Worm (Caenorhabditis elegans) whole organism, early embryonic: Measurements from ENCODE around the gene C27F2.7.

Experiments used
- B0310.2 ChIP-seq: sonication (generic microtip); optimal IDR thresholded peaks from 2 replicates; lab custom pipeline; 2016; ENCODE audit warnings: mild to moderate bottlenecking, missing genetic modification characterization, missing compliant biosample characterization
- F13C5.2 ChIP-seq: sonication (generic microtip); optimal IDR thresholded peaks from 2 replicates; lab custom pipeline; 2017; ENCODE audit warnings: mild to moderate bottlenecking, missing genetic modification characterization, inconsistent platforms, missing compliant biosample characterization
- aly-1 ChIP-seq: sonication (generic microtip); optimal IDR thresholded peaks from 2 replicates; lab custom pipeline; 2016; ENCODE audit warnings: missing genetic modification characterization, missing compliant biosample characterization
- ama-1 ChIP-seq: fragments of 150-350 bp; optimal IDR thresholded peaks from 2 replicates; lab custom pipeline; 2014
- ceh-13 ChIP-seq: fragments of 200-800 bp; sonication (Bioruptor generic); optimal IDR thresholded peaks from 2 replicates; lab custom pipeline; 2018; ENCODE audit warnings: mild to moderate bottlenecking, missing genetic modification characterization, missing compliant biosample characterization
- ceh-36 ChIP-seq: sonication (generic microtip); optimal IDR thresholded peaks from 2 replicates; lab custom pipeline; 2016; ENCODE audit warnings: missing genetic modification characterization, inconsistent platforms, missing compliant biosample characterization
- ets-7 ChIP-seq: sonication (generic microtip); optimal IDR thresholded peaks from 2 replicates; lab custom pipeline; 2016; ENCODE audit warnings: missing genotype, missing genetic modification characterization, missing compliant biosample characterization
- flt-1 ChIP-seq: fragments of 200-800 bp; sonication (Bioruptor generic); IDR thresholded peaks from 2 replicates; pipeline ENCODE4 v1.3.6; 2022; ENCODE audit warnings: missing genetic modification characterization, missing compliant biosample characterization
- hmbx-1 ChIP-seq: sonication (generic microtip); optimal IDR thresholded peaks from 2 replicates; lab custom pipeline; 2016; ENCODE audit warnings: mild to moderate bottlenecking, missing genetic modification characterization, missing compliant biosample characterization
- hmg-4 ChIP-seq: fragments of 200-800 bp; sonication (Bioruptor generic); optimal IDR thresholded peaks from 2 replicates; lab custom pipeline; 2018; ENCODE audit warnings: mild to moderate bottlenecking, missing genetic modification characterization, missing compliant biosample characterization
- hnd-1 ChIP-seq: sonication (generic microtip); optimal IDR thresholded peaks from 2 replicates; lab custom pipeline; 2016; ENCODE audit warnings: missing genetic modification characterization, missing compliant biosample characterization
- pes-1 ChIP-seq: fragments of 200-800 bp; sonication (Bioruptor generic); IDR thresholded peaks from 2 replicates; pipeline ENCODE4 v1.3.6; 2022; ENCODE audit warnings: missing genetic modification reagents, missing genetic modification characterization, missing compliant biosample characterization
- scrt-1 ChIP-seq: fragments of 200-800 bp; sonication (Bioruptor generic); IDR thresholded peaks from 2 replicates; pipeline ENCODE4 v1.3.6; 2022; ENCODE audit warnings: missing genetic modification characterization, missing compliant biosample characterization
- sea-1 ChIP-seq: fragments of 200-800 bp; sonication (Bioruptor generic); conservative IDR thresholded peaks from 2 replicates; pipeline ENCODE4 v1.3.6; 2022; ENCODE audit warnings: missing genetic modification characterization, missing compliant biosample characterization
- tbx-11 ChIP-seq: fragments of 200-800 bp; sonication (Bioruptor generic); IDR thresholded peaks from 2 replicates; pipeline ENCODE4 v1.3.6; 2022; ENCODE audit warnings: missing genetic modification characterization, missing compliant biosample characterization
- tbx-37 ChIP-seq: fragments of 200-800 bp; sonication (Bioruptor generic); conservative IDR thresholded peaks from 2 replicates; pipeline ENCODE4 v1.3.6; 2022; ENCODE audit warnings: missing genetic modification reagents, missing genetic modification characterization, missing compliant biosample characterization
- tra-4 ChIP-seq: sonication (generic microtip); optimal IDR thresholded peaks from 2 replicates; lab custom pipeline; 2017; ENCODE audit warnings: missing genetic modification characterization, missing compliant biosample characterization

The C27F2.7 gene

DNA sequence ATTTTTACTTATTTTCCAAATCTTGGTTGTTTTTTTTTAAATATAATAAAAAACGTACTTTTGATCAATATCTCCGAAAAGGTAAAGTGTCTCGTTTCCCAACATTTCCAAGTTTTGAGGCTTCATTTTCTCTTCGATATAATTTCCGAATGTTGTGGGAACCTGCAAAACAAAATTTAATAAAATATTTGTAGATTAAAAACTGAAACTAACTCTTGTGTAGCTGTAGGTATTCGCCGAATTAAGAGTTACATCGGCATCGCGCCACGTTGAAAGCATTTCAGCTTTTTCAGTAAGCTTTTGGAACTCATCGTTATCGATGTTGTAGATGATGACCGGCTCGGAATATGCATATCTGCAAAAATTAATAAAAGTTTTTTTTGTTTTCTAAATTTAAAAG, 21.9 kb downstream of the C27F2.7 start, which contains the start of gene vps-22:
Gene vps-22 (minus strand): TSS at position 101 of the 400 bp plus-strand sequence.
- TF ChIP-seq tbx-37 (GFP tag; lab: Robert Waterston, UW) (no peak), B0310.2 (tag; lab: Kevin White, UChicago) (no peak), ceh-13 (GFP tag; lab: Kevin White, UChicago) (no peak), hmbx-1 (tag; lab: Kevin White, UChicago) (no peak), hnd-1 (no peak), hmg-4 (no peak), aly-1 (tag; lab: Kevin White, UChicago) (no peak), flt-1 (GFP tag; lab: Robert Waterston, UW) (no peak), tbx-11 (GFP tag; lab: Robert Waterston, UW) (no peak), ceh-36 (no peak), ama-1 (lab: Kevin White, UChicago) (no peak), scrt-1 (GFP tag; lab: Robert Waterston, UW) (no peak), tra-4 (no peak), sea-1 (GFP tag; lab: Robert Waterston, UW) (no peak), F13C5.2 (tag; lab: Kevin White, UChicago) (no peak), pes-1 (GFP tag; lab: Robert Waterston, UW) (no peak), ets-7 (no peak)

DNA sequence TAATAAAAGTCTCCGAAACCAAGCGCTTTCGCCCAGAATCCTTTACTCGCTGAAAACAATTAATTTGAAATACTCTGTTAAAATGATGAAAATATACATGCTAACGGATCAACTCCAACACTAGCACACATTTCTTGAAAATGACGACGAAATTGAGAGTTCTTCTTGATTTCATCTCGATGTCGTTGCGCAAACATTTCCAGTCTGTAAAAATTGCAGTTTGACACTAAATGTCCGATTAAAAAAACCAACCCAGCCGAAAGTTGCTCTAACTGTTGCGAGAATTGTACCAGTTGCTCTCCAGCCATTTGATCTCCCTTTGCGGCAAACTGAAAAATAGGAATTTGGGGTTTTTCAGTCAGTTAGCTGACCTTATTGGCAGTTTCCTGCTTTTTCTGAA, 23.0 kb downstream of the C27F2.7 start:
- TF ChIP-seq ceh-13 (GFP tag; lab: Kevin White, UChicago) (no peak), hnd-1 (no peak), F13C5.2 (tag; lab: Kevin White, UChicago) (no peak), tbx-37 (GFP tag; lab: Robert Waterston, UW) (no peak), flt-1 (GFP tag; lab: Robert Waterston, UW) (no peak), tbx-11 (GFP tag; lab: Robert Waterston, UW) (no peak), hmbx-1 (tag; lab: Kevin White, UChicago) (no peak), ets-7 (no peak), ama-1 (lab: Kevin White, UChicago) (no peak), B0310.2 (tag; lab: Kevin White, UChicago) (no peak), pes-1 (GFP tag; lab: Robert Waterston, UW) (no peak), tra-4 (no peak), sea-1 (GFP tag; lab: Robert Waterston, UW) (no peak), aly-1 (tag; lab: Kevin White, UChicago) (no peak), scrt-1 (GFP tag; lab: Robert Waterston, UW) (no peak)

DNA sequence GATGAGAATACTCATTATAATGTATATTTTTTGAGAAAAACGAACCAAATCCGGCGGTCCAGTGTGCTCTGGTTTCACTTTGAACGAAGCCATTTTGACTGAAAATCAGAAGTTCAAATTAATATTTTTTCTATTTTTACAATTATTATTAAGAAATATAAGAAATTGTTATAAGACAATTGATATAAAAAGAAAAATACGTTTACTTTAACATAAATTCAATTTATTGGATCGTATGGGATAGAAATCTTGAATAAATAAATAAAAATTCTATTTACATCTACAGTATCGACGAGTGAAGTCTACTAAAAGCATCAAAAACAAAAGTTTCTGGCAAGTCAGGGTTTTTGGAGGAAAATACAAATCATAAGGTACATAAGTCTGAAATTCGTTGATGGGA, 24.1 kb downstream of the C27F2.7 start, which contains the start of gene C27F2.4:
Gene C27F2.4 (minus strand): TSS at position 101 of the 400 bp plus-strand sequence.
- no peak for TF ChIP-seq F13C5.2 (tag; lab: Kevin White, UChicago)
- TF ChIP-seq hnd-1: no peak
- TF ChIP-seq B0310.2 (tag; lab: Kevin White, UChicago): no peak
- no peak for TF ChIP-seq aly-1 (tag; lab: Kevin White, UChicago)
- TF ChIP-seq tbx-37 (GFP tag; lab: Robert Waterston, UW): no peak
- no peak for TF ChIP-seq ets-7

DNA sequence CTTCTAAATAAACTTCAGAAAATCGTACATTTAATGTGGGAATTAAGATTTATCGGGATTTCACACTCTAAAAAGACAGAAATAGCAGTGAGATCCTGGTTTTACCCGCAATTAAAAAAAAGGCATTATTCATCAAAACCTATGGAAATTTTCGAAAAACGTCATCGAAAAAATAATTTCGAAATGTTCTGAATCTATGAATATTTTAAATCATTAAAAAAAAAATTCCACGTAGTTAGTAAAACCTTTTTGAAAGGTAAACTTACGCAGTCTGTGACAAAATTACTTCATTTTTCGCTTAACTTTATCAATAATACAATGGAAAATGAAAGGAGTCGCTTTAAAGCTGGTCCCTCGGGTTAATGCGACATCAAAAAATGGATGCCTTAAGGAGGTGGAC, 27.7 kb downstream of the C27F2.7 start, which contains the start of gene C26E6.1:
Gene C26E6.1 (plus strand): TSS at position 301 of the 400 bp plus-strand sequence.
- TF ChIP-seq pes-1 (GFP tag; lab: Robert Waterston, UW) (no peak), B0310.2 (tag; lab: Kevin White, UChicago) (no peak), ceh-36 (no peak), scrt-1 (GFP tag; lab: Robert Waterston, UW) (no peak), flt-1 (GFP tag; lab: Robert Waterston, UW) (no peak), sea-1 (GFP tag; lab: Robert Waterston, UW) (no peak), ceh-13 (GFP tag; lab: Kevin White, UChicago) (no peak), tbx-37 (GFP tag; lab: Robert Waterston, UW) (no peak), aly-1 (tag; lab: Kevin White, UChicago) (no peak), tra-4 (no peak), F13C5.2 (tag; lab: Kevin White, UChicago) (no peak), hnd-1 (no peak), ets-7 (no peak), tbx-11 (GFP tag; lab: Robert Waterston, UW) (no peak), hmg-4 (no peak), ama-1 (lab: Kevin White, UChicago) (no peak), hmbx-1 (tag; lab: Kevin White, UChicago) (no peak)

DNA sequence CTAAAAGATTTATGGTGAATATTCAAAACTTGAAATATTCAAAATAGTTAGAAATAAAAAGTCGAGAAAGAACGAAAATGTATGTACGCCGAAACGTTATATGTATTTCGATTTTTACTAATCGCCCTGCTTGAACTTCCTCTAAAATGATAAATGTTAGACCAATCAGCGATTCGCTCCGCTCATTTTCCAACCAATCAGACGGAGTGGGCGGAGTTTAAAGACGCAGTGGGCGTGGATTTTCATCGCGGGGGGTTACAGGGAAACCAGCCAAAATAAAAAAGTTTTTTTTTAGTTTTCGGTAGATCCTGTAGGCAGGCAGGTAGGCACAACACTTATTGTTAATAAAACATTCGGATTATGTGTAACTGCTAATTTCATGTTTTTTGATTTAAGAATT, 31.3 kb downstream of the C27F2.7 start:
- TF ChIP-seq B0310.2 (tag; lab: Kevin White, UChicago) (no peak), tbx-37 (GFP tag; lab: Robert Waterston, UW) (no peak), hnd-1 (no peak), sea-1 (GFP tag; lab: Robert Waterston, UW) (no peak), ets-7 (no peak), ama-1 (lab: Kevin White, UChicago) (no peak), F13C5.2 (tag; lab: Kevin White, UChicago) (no peak), tra-4 (no peak), ceh-13 (GFP tag; lab: Kevin White, UChicago) (no peak), scrt-1 (GFP tag; lab: Robert Waterston, UW) (no peak), ceh-36 (no peak), flt-1 (GFP tag; lab: Robert Waterston, UW) (no peak), aly-1 (tag; lab: Kevin White, UChicago) (no peak), hmbx-1 (tag; lab: Kevin White, UChicago) (no peak), hmg-4 (no peak), tbx-11 (GFP tag; lab: Robert Waterston, UW) (no peak)

DNA sequence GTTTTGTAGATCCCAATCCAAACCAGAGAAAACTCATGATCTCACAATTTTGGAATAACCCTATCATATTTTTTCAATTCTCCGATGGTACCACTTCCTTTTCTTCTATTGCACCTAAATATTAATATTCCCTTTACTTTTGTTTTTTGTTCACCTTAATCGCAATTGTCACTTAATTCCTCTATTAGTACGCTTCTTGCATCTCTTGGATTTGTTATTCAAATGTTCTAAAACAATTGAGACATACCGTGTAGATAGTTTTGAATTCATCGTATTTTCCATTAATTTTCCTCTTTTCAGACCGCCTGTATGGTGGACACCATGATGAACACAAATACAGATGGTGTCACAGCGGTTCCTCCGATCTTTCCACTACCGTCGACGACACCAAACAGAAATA, 32.5 kb downstream of the C27F2.7 start, which contains the start of gene flh-2:
Gene flh-2 (plus strand): TSS at position 301 of the 400 bp plus-strand sequence.
- TF ChIP-seq aly-1 (tag; lab: Kevin White, UChicago) (no peak), hnd-1 (no peak), ceh-13 (GFP tag; lab: Kevin White, UChicago) (no peak), tra-4 (no peak), sea-1 (GFP tag; lab: Robert Waterston, UW) (no peak), tbx-11 (GFP tag; lab: Robert Waterston, UW) (no peak), ceh-36 (no peak), flt-1 (GFP tag; lab: Robert Waterston, UW) (no peak), pes-1 (GFP tag; lab: Robert Waterston, UW) (no peak), tbx-37 (GFP tag; lab: Robert Waterston, UW) (no peak), ets-7 (no peak), hmg-4 (no peak), B0310.2 (tag; lab: Kevin White, UChicago) (no peak)

DNA sequence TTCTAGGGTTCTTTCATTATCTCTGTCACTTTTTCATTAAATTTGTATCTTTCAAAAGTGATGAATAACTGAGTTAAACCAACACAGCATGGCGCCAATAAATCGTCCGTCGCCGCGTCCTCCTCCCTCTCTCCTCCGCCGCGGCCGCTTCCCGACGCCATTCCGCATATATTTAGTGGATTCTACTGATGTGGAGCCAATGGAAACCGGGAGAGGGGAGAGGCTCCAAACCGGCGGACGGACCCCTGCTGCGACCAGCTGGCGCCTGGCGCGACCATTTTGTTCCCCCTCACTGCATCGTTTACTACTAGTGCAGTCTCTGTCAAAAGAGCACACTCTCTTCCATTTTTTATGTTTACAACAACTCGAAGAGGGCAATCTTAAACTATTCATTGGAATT, 33.1 kb downstream of the C27F2.7 start:
- TF ChIP-seq ama-1 (lab: Kevin White, UChicago) (no peak), hmbx-1 (tag; lab: Kevin White, UChicago) (no peak), hnd-1 (no peak), pes-1 (GFP tag; lab: Robert Waterston, UW) (no peak), sea-1 (GFP tag; lab: Robert Waterston, UW) (no peak), scrt-1 (GFP tag; lab: Robert Waterston, UW) (no peak), ceh-36 (no peak), flt-1 (GFP tag; lab: Robert Waterston, UW) (no peak)
